Worm (Caenorhabditis elegans) whole organism, midembryonic: ENCODE measurements around the gene F01D5.7.

ENCODE experiments used
- cog-1 ChIP-seq: sonication (generic microtip); optimal IDR thresholded peaks from 2 replicates; lab custom pipeline; 2016; ENCODE audit warnings: missing genetic modification characterization, missing compliant biosample characterization
- flt-1 ChIP-seq: fragments of 200-800 bp; sonication (Bioruptor generic); IDR thresholded peaks from 2 replicates; pipeline ENCODE4 v1.3.6; 2022; ENCODE audit warnings: missing genetic modification characterization, missing compliant biosample characterization
- klf-2 ChIP-seq: fragments of 200-800 bp; sonication (Bioruptor generic); conservative IDR thresholded peaks from 2 replicates; pipeline ENCODE4 v1.3.6; 2022; ENCODE audit warnings: missing genetic modification reagents, missing genetic modification characterization, missing compliant biosample characterization
- med-1 ChIP-seq: sonication (generic microtip); optimal IDR thresholded peaks from 2 replicates; lab custom pipeline; 2017; ENCODE audit warnings: missing genetic modification characterization, mild to moderate bottlenecking, missing compliant biosample characterization, antibody characterized with exemption, missing genetic modification reagents; ENCODE audit not compliant: insufficient read depth
- ztf-23 ChIP-seq: fragments of 200-800 bp; sonication (Bioruptor generic); IDR thresholded peaks from 2 replicates; pipeline ENCODE4 v1.3.6; 2022; ENCODE audit warnings: missing genetic modification reagents, missing genetic modification characterization, missing compliant biosample characterization

DNA sequence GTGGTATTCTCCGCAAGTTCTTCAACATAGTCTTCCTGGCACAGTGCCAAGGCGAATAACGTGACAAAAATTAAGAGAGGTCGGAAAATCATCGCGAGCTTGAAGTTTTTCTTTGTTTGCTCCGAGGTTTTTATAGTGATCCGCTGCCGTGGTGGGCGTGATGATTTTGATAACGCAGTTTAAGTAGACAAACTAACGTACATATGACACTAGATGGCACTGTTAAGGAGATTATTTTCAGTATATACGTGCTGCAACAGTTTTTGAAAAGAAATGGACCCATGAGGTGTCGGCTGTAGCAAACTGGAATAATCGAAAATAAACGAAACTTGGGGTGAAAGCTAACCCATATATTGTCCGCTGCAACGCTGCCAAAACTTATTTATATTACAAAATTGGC, 6.3 kb upstream of the F01D5.7 start, which contains the start of gene F01D5.5:
- TF ChIP-seq flt-1 (GFP tag; lab: Robert Waterston, UW) (no peak), cog-1 (tag; lab: Kevin White, UChicago) (no peak), ztf-23 (GFP tag; lab: Robert Waterston, UW) (no peak), med-1 (no peak), klf-2 (GFP tag; lab: Robert Waterston, UW) (no peak)
